Worm (Caenorhabditis elegans): ENCODE measurements around the gene math-41.
"Not testable (repeated sequence)": the region's sequence is repeated elsewhere in the genome, so short reads cannot be mapped to it uniquely, and the experiment has no call there.

math-41 gene

DNA sequence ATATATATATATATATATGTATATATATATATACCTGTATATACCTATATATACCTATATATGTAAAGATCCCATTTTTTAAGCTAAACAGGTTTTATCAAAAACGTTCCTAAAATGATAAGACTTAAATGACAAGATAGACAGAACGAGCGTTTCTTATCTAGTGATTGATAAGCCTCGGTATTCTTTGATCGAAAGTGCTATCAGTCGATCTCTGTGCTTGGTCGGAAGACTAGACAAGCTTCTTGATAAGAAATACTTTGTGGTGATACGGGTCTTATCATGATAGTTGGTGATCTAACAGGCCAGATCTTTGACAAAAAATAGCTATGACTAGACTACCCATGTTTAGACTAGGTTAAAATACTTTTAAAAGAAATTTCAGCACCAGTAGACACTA lies 27.3 kb downstream of the math-41 start (continued):
- TF ChIP-seq lsy-2 (tag; optimal IDR thresholded peaks at IDR 0.05) = no peak
- no peak for TF ChIP-seq lin-39 (tag; optimal IDR thresholded peaks at IDR 0.05)
- no peak for TF ChIP-seq nhr-12 (tag; optimal IDR thresholded peaks at IDR 0.05)
- no peak for TF ChIP-seq Y55F3AM.14 (GFP tag; optimal IDR thresholded peaks at IDR 0.05)

DNA sequence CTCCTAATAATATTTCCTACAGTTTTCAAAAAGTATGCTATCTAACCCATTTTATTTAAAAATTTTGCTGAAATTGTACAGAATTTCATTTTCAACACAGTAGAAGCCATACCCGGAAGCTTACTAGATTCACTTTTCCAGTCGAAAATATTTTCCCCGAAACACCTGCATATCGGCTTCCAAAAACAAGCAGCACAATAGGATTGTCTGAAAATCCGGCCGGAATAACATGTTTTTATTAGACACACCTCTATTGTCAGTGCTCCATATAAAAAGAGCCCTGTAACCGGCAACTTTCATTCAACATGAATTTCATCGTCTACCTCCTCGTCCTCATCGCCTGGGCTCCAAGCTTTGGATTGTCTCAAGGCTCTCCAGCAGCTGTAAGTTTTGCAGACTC lies 28.1 kb downstream of the math-41 start, which contains the start of gene C52E2.2:
TSS of gene C52E2.2 (plus strand) at position 301 of the 400 bp plus-strand sequence.
- TF ChIP-seq nhr-237 (tag; optimal IDR thresholded peaks at IDR 0.05) = no peak
- TF ChIP-seq ztf-4 (tag; optimal IDR thresholded peaks at IDR 0.05) = no peak
- no peak for TF ChIP-seq ceh-16 (tag; optimal IDR thresholded peaks at IDR 0.05)
- TF ChIP-seq egl-27 (tag; optimal IDR thresholded peaks at IDR 0.05) = no peak

DNA sequence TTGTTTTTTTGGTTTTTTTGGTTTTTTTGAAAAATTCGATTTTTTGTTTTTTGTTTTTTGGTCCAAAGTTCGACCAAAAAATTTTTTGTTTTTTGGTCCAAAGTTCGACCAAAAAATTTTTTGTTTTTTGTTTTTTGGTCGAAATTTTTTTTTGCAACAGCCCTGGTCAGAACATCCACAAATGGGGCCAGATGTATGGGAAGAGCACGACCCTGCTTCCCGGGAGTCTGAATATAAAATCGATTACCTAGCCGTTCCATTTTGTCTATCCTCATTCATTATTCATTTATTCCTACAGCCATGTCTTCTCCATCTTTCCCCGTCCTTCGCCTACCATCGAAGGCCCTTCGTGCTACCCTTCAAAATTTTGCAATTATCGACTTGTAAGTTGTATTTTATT lies 29.7 kb downstream of the math-41 start, which contains the start of gene fbxb-95:
TSS of gene fbxb-95 (plus strand) at position 301 of the 400 bp plus-strand sequence.
- not testable (repeated sequence) for TF ChIP-seq lin-11, zag-1, ceh-82 (tag; optimal IDR thresholded peaks at IDR 0.05)

DNA sequence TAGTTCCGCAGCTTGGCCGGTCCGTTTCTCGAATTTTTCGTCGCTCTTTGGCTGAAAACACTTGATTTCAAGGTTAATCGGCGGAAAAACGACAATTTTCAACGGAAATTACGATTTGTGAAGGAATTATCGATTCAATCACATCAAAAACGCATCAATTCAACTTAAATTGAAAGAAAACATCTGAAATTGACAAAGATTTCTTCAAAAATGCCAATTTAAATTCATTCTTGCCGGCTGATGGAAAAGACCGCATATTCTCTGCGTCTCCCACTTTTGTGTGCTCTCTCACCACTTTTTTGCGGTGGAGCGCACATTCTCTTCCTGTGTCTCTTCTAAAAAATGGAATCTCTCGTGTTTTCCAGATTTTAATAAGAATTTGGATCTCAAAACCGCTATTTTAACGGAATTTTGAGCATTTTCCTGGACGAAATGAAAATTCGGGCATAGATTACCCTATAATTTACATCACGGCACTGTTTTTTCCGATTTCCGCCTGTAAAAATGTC lies 36.9 kb downstream of the math-41 start, which contains the start of gene C16C4.18:
TSS of gene C16C4.18 (minus strand) at position 51 of the 509 bp plus-strand sequence.
- not testable (repeated sequence) for TF ChIP-seq unc-62 (GFP tag; optimal IDR thresholded peaks at IDR 0.05); snpc-4 (tag; optimal IDR thresholded peaks at IDR 0.05); sma-3 (GFP tag; optimal IDR thresholded peaks at IDR 0.05)

DNA sequence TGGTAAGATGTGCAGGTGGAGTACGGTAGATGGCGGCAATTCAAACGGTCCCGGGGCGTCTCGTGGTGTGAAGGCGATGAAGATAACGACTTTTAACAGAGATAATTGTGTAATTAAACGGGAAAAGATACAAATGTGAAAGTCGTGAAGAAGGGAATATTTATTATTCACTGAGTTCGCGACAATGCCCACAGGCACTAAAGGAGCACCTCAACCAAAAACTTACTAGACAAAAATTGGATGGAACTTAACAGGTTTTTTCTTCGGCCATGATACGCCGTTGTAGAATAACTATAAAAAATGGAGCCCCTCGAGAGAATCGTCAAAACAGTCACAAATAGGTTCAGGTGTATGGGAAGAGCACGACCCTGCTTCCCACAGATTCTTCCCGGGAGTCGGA lies 37.9 kb downstream of the math-41 start, which contains the start of gene fbxb-98:
TSS of gene fbxb-98 (plus strand) at position 301 of the 400 bp plus-strand sequence.
- TF ChIP-seq ztf-4 (tag; optimal IDR thresholded peaks at IDR 0.05); ztf-1 (GFP tag; conservative IDR thresholded peaks at IDR 0.05); mbf-1 (tag; optimal IDR thresholded peaks at IDR 0.05): not testable (repeated sequence)

DNA sequence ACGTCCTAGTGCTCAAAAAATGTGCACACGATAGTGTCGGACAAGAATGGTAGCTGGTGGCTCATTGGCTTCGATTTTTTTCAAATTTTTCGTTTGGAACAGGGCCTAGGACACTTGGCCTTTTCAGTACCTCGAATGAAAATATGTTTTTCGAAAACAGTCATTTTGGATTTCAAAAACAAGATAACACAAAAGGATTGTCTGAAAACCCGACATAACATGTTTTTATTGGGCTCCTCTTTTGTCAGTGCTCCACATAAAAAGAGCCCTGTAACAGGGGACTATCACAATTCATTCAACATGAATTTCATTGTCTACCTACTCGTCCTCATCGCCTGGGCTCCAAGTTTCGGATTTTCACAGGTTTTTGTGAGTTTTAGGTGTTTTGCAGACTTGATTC lies 39.8 kb downstream of the math-41 start, which contains the start of gene C16C4.17:
TSS of gene C16C4.17 (plus strand) at position 301 of the 400 bp plus-strand sequence.
- TF ChIP-seq mbf-1 (tag; optimal IDR thresholded peaks at IDR 0.05) (no peak), lsy-2 (tag; optimal IDR thresholded peaks at IDR 0.05) (no peak), F13H6.1 (tag; optimal IDR thresholded peaks at IDR 0.05) (no peak), mab-5 (tag; optimal IDR thresholded peaks at IDR 0.05) (no peak), aly-2 (tag; optimal IDR thresholded peaks at IDR 0.05) (no peak), crh-2 (tag; optimal IDR thresholded peaks at IDR 0.05) (no peak), lin-11 (tag; optimal IDR thresholded peaks at IDR 0.05) (no peak), blmp-1 (tag; optimal IDR thresholded peaks at IDR 0.05; ENCODE audit: insufficient read depth) (no peak), fos-1 (tag; optimal IDR thresholded peaks at IDR 0.05) (no peak), elt-3 (tag; optimal IDR thresholded peaks at IDR 0.05) (no peak), sem-4 (tag; optimal IDR thresholded peaks at IDR 0.05) (no peak), C34F6.9 (tag; optimal IDR thresholded peaks at IDR 0.05) (no peak), nhr-6 (tag; optimal IDR thresholded peaks at IDR 0.05) (no peak), sma-9 (GFP tag; optimal IDR thresholded peaks at IDR 0.05) (no peak), sma-9 (tag; optimal IDR thresholded peaks at IDR 0.05) (no peak), mdl-1 (tag; optimal IDR thresholded peaks at IDR 0.05) (no peak)

DNA sequence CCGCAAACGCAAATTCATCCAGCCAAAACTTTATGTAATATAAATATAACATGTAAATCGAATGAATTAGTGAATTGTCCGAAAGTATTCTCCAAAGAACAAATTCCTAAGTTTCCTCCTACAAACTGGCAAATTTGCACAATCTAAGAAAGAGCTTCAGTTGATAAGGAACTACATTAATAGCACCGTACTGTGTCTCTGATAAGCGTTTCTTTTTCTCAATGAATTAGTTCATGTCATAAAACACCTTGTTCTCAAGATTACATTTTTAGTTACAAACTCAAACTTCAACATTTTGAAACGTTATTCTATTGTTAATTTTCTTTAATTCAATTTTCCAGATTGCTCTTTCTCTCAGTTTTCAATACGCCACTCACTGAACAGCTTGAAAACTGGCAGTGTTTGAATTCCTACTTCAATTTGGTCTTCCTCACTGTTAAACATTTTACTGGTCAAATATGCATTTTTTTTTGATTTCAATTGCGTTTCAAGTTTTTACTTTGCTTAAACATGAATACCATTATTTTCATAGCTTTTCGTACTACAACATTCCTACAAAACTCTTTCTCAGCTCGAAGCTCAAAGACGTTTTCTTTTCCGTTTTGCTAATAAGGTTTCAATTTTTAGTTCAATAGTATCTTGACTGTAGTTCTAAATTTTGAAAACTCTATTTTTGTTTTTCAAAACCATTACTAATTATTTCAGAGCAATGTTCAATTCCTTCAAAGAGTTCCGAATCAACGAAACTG lies 41.4 kb downstream of the math-41 start, which contains the start of gene math-15:
TSS of gene math-15 (plus strand) at position 699 of the 749 bp plus-strand sequence.
- peak; percentile 50 for TF ChIP-seq fos-1 (tag; optimal IDR thresholded peaks at IDR 0.05)
- TF ChIP-seq nhr-10 (tag; optimal IDR thresholded peaks at IDR 0.05) = no peak
- TF ChIP-seq nhr-23 (tag; optimal IDR thresholded peaks at IDR 0.05) = no peak
- TF ChIP-seq elt-1 (tag; optimal IDR thresholded peaks at IDR 0.05) = no peak
- TF ChIP-seq egl-27 (tag; optimal IDR thresholded peaks at IDR 0.05) = no peak
- TF ChIP-seq ceh-16 (tag; optimal IDR thresholded peaks at IDR 0.05) = no peak

Data from whole organism, L2 larva.